Worm (Caenorhabditis elegans): ENCODE measurements around the gene srd-20.

Gene srd-20

ce11 chrV:6031585-6031984 lies 23.8 kb upstream of the srd-20 start:
- no peak for TF ChIP-seq ztf-11 (tag; optimal IDR thresholded peaks at IDR 0.05)
- no peak for TF ChIP-seq egl-27 (tag; optimal IDR thresholded peaks at IDR 0.05)
- no peak for TF ChIP-seq ama-1 (optimal IDR thresholded peaks at IDR 0.05)
- TF ChIP-seq ZK546.5 (tag; optimal IDR thresholded peaks at IDR 0.05): no peak
- peak; percentile 67 for TF ChIP-seq sma-9 (GFP tag; optimal IDR thresholded peaks at IDR 0.05)
- no peak for TF ChIP-seq sma-9 (tag; optimal IDR thresholded peaks at IDR 0.05)
- TF ChIP-seq F13H6.1 (tag; optimal IDR thresholded peaks at IDR 0.05): no peak
- TF ChIP-seq ceh-82 (tag; optimal IDR thresholded peaks at IDR 0.05): no peak
- no peak for TF ChIP-seq C34F6.9 (tag; optimal IDR thresholded peaks at IDR 0.05)
- no peak for TF ChIP-seq nhr-77 (tag; optimal IDR thresholded peaks at IDR 0.05)

- TF ChIP-seq lin-13 (GFP tag; optimal IDR thresholded peaks at IDR 0.05): no peak
- TF ChIP-seq unc-62 (GFP tag; optimal IDR thresholded peaks at IDR 0.05): no peak
- peak; percentile 65 for TF ChIP-seq C34F6.9 (tag; optimal IDR thresholded peaks at IDR 0.05)
- TF ChIP-seq aly-2 (tag; optimal IDR thresholded peaks at IDR 0.05): no peak
- no peak for TF ChIP-seq sma-3 (GFP tag; optimal IDR thresholded peaks at IDR 0.05)
- TF ChIP-seq nhr-23 (tag; optimal IDR thresholded peaks at IDR 0.05): no peak
- TF ChIP-seq blmp-1 (tag; optimal IDR thresholded peaks at IDR 0.05; ENCODE audit: insufficient read depth): no peak
- TF ChIP-seq lin-11 (tag; optimal IDR thresholded peaks at IDR 0.05): no peak
- TF ChIP-seq nhr-11 (tag; optimal IDR thresholded peaks at IDR 0.05): no peak
- no peak for TF ChIP-seq ztf-11 (tag; optimal IDR thresholded peaks at IDR 0.05)
- peak; percentile 23 for TF ChIP-seq crh-2 (tag; optimal IDR thresholded peaks at IDR 0.05)
- no peak for TF ChIP-seq ZK546.5 (tag; optimal IDR thresholded peaks at IDR 0.05)
- TF ChIP-seq fos-1 (tag; optimal IDR thresholded peaks at IDR 0.05): no peak
- peak; percentile 37 for TF ChIP-seq F13H6.1 (tag; optimal IDR thresholded peaks at IDR 0.05)
- TF ChIP-seq ceh-16 (tag; optimal IDR thresholded peaks at IDR 0.05): no peak
- no peak for TF ChIP-seq R02D3.7 (tag; optimal IDR thresholded peaks at IDR 0.05)
- TF ChIP-seq ama-1 (optimal IDR thresholded peaks at IDR 0.05): no peak
- peak; percentile 1 for TF ChIP-seq sma-9 (GFP tag; optimal IDR thresholded peaks at IDR 0.05)
- no peak for TF ChIP-seq sma-9 (tag; optimal IDR thresholded peaks at IDR 0.05)
- TF ChIP-seq unc-55 (GFP tag; optimal IDR thresholded peaks at IDR 0.05): no peak
- TF ChIP-seq mab-5 (tag; optimal IDR thresholded peaks at IDR 0.05): peak; percentile 53
- TF ChIP-seq nhr-25 (tag; optimal IDR thresholded peaks at IDR 0.05): no peak
- no peak for TF ChIP-seq nhr-12 (tag; optimal IDR thresholded peaks at IDR 0.05)
- TF ChIP-seq zag-1 (tag; optimal IDR thresholded peaks at IDR 0.05): peak; percentile 58
- no peak for TF ChIP-seq egl-27 (tag; optimal IDR thresholded peaks at IDR 0.05)
- no peak for TF ChIP-seq lin-39 (tag; optimal IDR thresholded peaks at IDR 0.05)
- no peak for TF ChIP-seq ztf-1 (GFP tag; conservative IDR thresholded peaks at IDR 0.05)
- peak in 1 of 2 experiments; percentile 51 for TF ChIP-seq lsy-2 (tag; optimal IDR thresholded peaks at IDR 0.05)
- no peak for TF ChIP-seq peb-1 (tag; optimal IDR thresholded peaks at IDR 0.05)
- TF ChIP-seq nhr-129 (tag; optimal IDR thresholded peaks at IDR 0.05): peak; percentile 56
Observed at ce11 chrV:6033512-6033911, 21.9 kb upstream of the srd-20 start.

- TF ChIP-seq mdl-1 (tag; optimal IDR thresholded peaks at IDR 0.05) (no peak), unc-39 (tag; optimal IDR thresholded peaks at IDR 0.05) (no peak), ztf-4 (tag; optimal IDR thresholded peaks at IDR 0.05) (no peak), nhr-25 (tag; optimal IDR thresholded peaks at IDR 0.05) (no peak), egl-27 (tag; optimal IDR thresholded peaks at IDR 0.05) (no peak)
Observed at ce11 chrV:6034714-6035113, 20.7 kb upstream of the srd-20 start, which contains the start of gene dhs-17. Gene dhs-17 (minus strand): TSS chrV:6034814.

ce11 chrV:6036547-6036946 lies 18.8 kb upstream of the srd-20 start:
- TF ChIP-seq ceh-82 (tag; optimal IDR thresholded peaks at IDR 0.05): no peak
- no peak for TF ChIP-seq nhr-129 (tag; optimal IDR thresholded peaks at IDR 0.05)
- no peak for TF ChIP-seq lin-11 (tag; optimal IDR thresholded peaks at IDR 0.05)
- TF ChIP-seq R02D3.7 (tag; optimal IDR thresholded peaks at IDR 0.05): no peak
- no peak for TF ChIP-seq dmd-4 (tag; optimal IDR thresholded peaks at IDR 0.05)
- no peak for TF ChIP-seq nhr-237 (tag; optimal IDR thresholded peaks at IDR 0.05)
- no peak for TF ChIP-seq zag-1 (tag; optimal IDR thresholded peaks at IDR 0.05)

Measured in whole organism, L2 larva.